Worm (Caenorhabditis elegans) whole organism, L2 larva: ENCODE results near the gene fbxa-79.

Source experiments
- blmp-1 ChIP-seq: sonication (generic microtip); optimal IDR thresholded peaks from 2 replicates; lab custom pipeline; 2017; ENCODE audit warnings: missing genetic modification characterization, mild to moderate bottlenecking, missing compliant biosample characterization, antibody characterized with exemption, moderate library complexity; ENCODE audit not compliant: insufficient read depth
- ceh-82 ChIP-seq: fragments of 150-350 bp; optimal IDR thresholded peaks from 2 replicates; lab custom pipeline; 2014; ENCODE audit warnings: missing biosample characterization, missing genetic modification characterization
- lsy-2 ChIP-seq, 2 experiments: fragments of 150-350 bp in 1 of 2; sonication (generic microtip) in 1 of 2; optimal IDR thresholded peaks; 2 replicates each; lab custom pipeline; 2014 to 2017; ENCODE audit warnings: missing biosample characterization in 2 of 2, missing genetic modification characterization in 2 of 2
- mbf-1 ChIP-seq: sonication (generic microtip); optimal IDR thresholded peaks from 2 replicates; lab custom pipeline; 2017; ENCODE audit warnings: missing biosample characterization, missing genetic modification characterization
- nhr-77 ChIP-seq: fragments of 150-350 bp; optimal IDR thresholded peaks from 2 replicates; lab custom pipeline; 2014; ENCODE audit warnings: missing biosample characterization, missing genetic modification characterization
- sma-3 ChIP-seq: sonication (generic microtip); optimal IDR thresholded peaks from 2 replicates; lab custom pipeline; 2016; ENCODE audit warnings: missing genetic modification reagents, missing genetic modification characterization, missing compliant biosample characterization
- snpc-4 ChIP-seq: fragments of 150-350 bp; optimal IDR thresholded peaks from 2 replicates; lab custom pipeline; 2014; ENCODE audit warnings: missing biosample characterization, missing genetic modification characterization
- unc-55 ChIP-seq: fragments of 150-350 bp; sonication (generic microtip); optimal IDR thresholded peaks from 3 replicates; lab custom pipeline; 2014; ENCODE audit warnings: missing biosample characterization, missing genetic modification reagents, missing genetic modification characterization
- zag-1 ChIP-seq: fragments of 150-350 bp; optimal IDR thresholded peaks from 2 replicates; lab custom pipeline; 2014; ENCODE audit warnings: missing biosample characterization, missing genetic modification characterization
- ztf-11 ChIP-seq: sonication (generic microtip); optimal IDR thresholded peaks from 2 replicates; lab custom pipeline; 2017; ENCODE audit warnings: missing biosample characterization, missing genetic modification characterization

DNA sequence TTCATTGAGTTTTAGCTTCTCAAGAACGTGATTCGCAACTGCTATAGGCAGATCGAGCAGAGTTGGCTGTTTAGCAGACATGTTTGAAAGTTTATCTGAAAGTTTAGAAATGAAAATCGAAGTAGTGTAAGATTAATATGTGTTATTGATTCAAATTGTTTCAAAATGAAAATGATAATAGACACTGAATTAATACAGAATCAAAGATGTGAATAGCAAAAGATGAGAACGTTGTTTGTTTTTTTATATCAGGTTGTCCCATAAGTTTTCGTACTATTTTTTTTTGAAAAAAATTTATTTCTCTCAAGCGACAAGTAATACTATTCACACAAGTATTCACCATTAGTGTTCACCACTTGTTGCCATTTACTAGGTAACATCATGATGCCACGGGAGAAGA is 15.0 kb downstream of the fbxa-79 start, which contains the start of gene fbxa-36:
- TF ChIP-seq sma-3 (GFP tag; lab: Kevin White, UChicago) = no peak
- TF ChIP-seq lsy-2 (tag; optimal IDR thresholded peaks at IDR 0.05; lab: Kevin White, UChicago) = no peak
- TF ChIP-seq ceh-82 (tag; lab: Kevin White, UChicago) = no peak
- TF ChIP-seq unc-55 (GFP tag; lab: Kevin White, UChicago) = no peak
- no peak for TF ChIP-seq zag-1
- TF ChIP-seq snpc-4 (tag; lab: Kevin White, UChicago) = no peak
- no peak for TF ChIP-seq mbf-1 (tag; lab: Kevin White, UChicago)
- TF ChIP-seq nhr-77 (tag; lab: Kevin White, UChicago) = no peak
- no peak for TF ChIP-seq ztf-11 (tag; lab: Kevin White, UChicago)
- TF ChIP-seq blmp-1 (tag; lab: Kevin White, UChicago) = no peak
